In the genomic region with DNA sequence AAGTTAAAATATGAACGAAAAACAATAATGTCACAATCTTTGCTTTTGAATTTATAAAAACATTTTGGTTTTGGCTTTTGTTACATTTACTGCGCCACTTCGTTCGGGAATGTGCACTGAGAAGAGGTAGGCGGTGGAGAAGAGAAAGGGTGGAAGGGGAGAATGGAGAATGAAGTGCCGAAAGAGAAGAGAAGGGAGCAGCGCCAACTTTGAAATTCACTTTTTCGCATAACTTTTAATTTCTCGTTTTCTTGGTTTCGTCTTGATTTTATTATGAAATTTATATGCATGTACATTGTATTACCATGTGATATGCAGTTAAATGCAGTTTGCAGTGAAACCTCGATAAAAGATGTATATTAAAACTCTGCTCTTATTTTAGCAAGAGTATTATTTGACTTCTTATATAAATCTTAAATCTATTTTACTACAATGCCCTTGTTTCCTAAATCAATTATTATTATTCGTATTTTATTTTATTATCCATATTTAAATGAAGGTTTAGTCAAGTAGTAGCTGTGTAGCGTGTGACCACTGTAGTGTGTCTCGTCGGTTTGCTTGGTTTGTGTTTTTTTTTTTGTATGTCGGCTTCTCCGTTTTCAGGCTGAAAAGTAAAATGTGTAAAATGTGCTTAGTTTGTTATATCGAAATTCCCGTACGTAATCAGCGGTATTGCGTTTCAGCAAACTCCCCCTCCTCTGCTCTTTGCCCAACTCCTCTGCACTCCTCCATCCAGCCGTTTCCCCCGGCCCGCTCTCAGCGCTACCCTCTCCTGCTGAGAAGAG, we compare ENCODE assay signal across 2 fruit fly cellular contexts.
TF ChIP-seq lines count a peak whose summit lies in the region.

No protein-coding gene starts in this region.

TF ChIP-seq in whole organism, embryonic, 481 proteins besides CTCF, POLR2A, EP300 and RAD21 (continued from another document):
- TF ChIP-seq CG17328 (GFP tag; IDR thresholded peaks at IDR 0.05; lab: Robert Waterston, UW) (0 out of 2 replicates have a peak, but pooled peaks have one; percentile 11), CG18262 (tag; optimal IDR thresholded peaks at IDR 0.05; lab: Kevin White, UChicago) (peak; percentile 35), Adf1 (GFP tag; IDR thresholded peaks at IDR 0.05; lab: Robert Waterston, UW) (no peak), CG31441 (GFP tag; IDR thresholded peaks at IDR 0.05; lab: Robert Waterston, UW) (peak; percentile 40; the same call in 1 of the 2 replicates), pros (GFP tag; optimal IDR thresholded peaks at IDR 0.05; lab: Kevin White, UChicago) (no peak), CG12769 (tag; optimal IDR thresholded peaks at IDR 0.05; lab: Kevin White, UChicago) (no peak), NC2β (GFP tag; optimal IDR thresholded peaks at IDR 0.05; lab: Kevin White, UChicago) (no peak), PHDP (tag; optimal IDR thresholded peaks at IDR 0.05; lab: Kevin White, UChicago) (peak; percentile 26), zf30C (GFP tag; optimal IDR thresholded peaks at IDR 0.05; lab: Kevin White, UChicago) (no peak), CG15269 (tag; optimal IDR thresholded peaks at IDR 0.05; lab: Kevin White, UChicago) (peak; percentile 17), CG8478 (optimal IDR thresholded peaks at IDR 0.05; lab: Kevin White, UChicago) (no peak), tio (GFP tag; optimal IDR thresholded peaks at IDR 0.05; lab: Kevin White, UChicago) (no peak), sisA (GFP tag; IDR thresholded peaks at IDR 0.05; lab: Robert Waterston, UW) (0 out of 2 replicates have a peak, but pooled peaks have one; percentile 16), CG13424 (tag; optimal IDR thresholded peaks at IDR 0.05; lab: Kevin White, UChicago) (peak; percentile 7), CG6272 (GFP tag; IDR thresholded peaks at IDR 0.05; lab: Robert Waterston, UW) (no peak), CoRest (tag; optimal IDR thresholded peaks at IDR 0.05; lab: Kevin White, UChicago) (peak; percentile 25), gem (tag; optimal IDR thresholded peaks at IDR 0.05; lab: Kevin White, UChicago) (peak; percentile 63), CG2678 (tag; optimal IDR thresholded peaks at IDR 0.05; lab: Kevin White, UChicago) (peak; percentile 31), CG14965 (GFP tag; optimal IDR thresholded peaks at IDR 0.05; lab: Kevin White, UChicago; ENCODE audit: borderline replicate concordance) (no peak), CG14860 (GFP tag; IDR thresholded peaks at IDR 0.05; lab: Robert Waterston, UW; ENCODE audit: partially characterized antibody) (no peak), Oli (tag; optimal IDR thresholded peaks at IDR 0.05; lab: Kevin White, UChicago) (peak; percentile 13), CG10321 (GFP tag; IDR thresholded peaks at IDR 0.05; lab: Robert Waterston, UW) (no peak), btn (GFP tag; optimal IDR thresholded peaks at IDR 0.05; lab: Kevin White, UChicago) (no peak), Atf3 (GFP tag; optimal IDR thresholded peaks at IDR 0.05; lab: Kevin White, UChicago) (no peak), CG2712 (tag; optimal IDR thresholded peaks at IDR 0.05; lab: Kevin White, UChicago) (peak; percentile 30), fd96Cb (tag; optimal IDR thresholded peaks at IDR 0.05; lab: Kevin White, UChicago) (peak; percentile 30), Ssrp (tag; optimal IDR thresholded peaks at IDR 0.05; lab: Kevin White, UChicago) (peak; percentile 25), CG17568 (GFP tag; optimal IDR thresholded peaks at IDR 0.05; lab: Kevin White, UChicago) (no peak), CG1647 (GFP tag; optimal IDR thresholded peaks at IDR 0.05; lab: Kevin White, UChicago) (no peak), tap (tag; optimal IDR thresholded peaks at IDR 0.05; lab: Kevin White, UChicago) (no peak), CG17359 (tag; optimal IDR thresholded peaks at IDR 0.05; lab: Kevin White, UChicago) (peak; percentile 10), nmo (GFP tag; optimal IDR thresholded peaks at IDR 0.05; lab: Kevin White, UChicago) (peak; percentile 21), unpg (GFP tag; optimal IDR thresholded peaks at IDR 0.05; lab: Kevin White, UChicago) (peak; percentile 19), CHES-1-like (GFP tag; optimal IDR thresholded peaks at IDR 0.05; lab: Kevin White, UChicago) (no peak), Atf-2 (GFP tag; optimal IDR thresholded peaks at IDR 0.05; lab: Kevin White, UChicago) (no peak), eve (GFP tag; optimal IDR thresholded peaks at IDR 0.05; lab: Kevin White, UChicago) (peak in 1 of 2 experiments; percentile 17), CG14710 (tag; optimal IDR thresholded peaks at IDR 0.05; lab: Kevin White, UChicago) (peak; percentile 22), HLHmδ (GFP tag; optimal IDR thresholded peaks at IDR 0.05; lab: Kevin White, UChicago) (no peak), dmrt99B (tag; optimal IDR thresholded peaks at IDR 0.05; lab: Kevin White, UChicago) (peak; percentile 30), CG7556 (GFP tag; optimal IDR thresholded peaks at IDR 0.05; lab: Kevin White, UChicago) (peak; percentile 1), bsh (GFP tag; optimal IDR thresholded peaks at IDR 0.05; lab: Kevin White, UChicago) (peak in 1 of 2 experiments; percentile 46), GATAe (GFP tag; conservative IDR thresholded peaks at IDR 0.05; lab: Robert Waterston, UW) (no peak), D19A (tag; optimal IDR thresholded peaks at IDR 0.05; lab: Kevin White, UChicago) (peak; percentile 8), CG11723 (GFP tag; optimal IDR thresholded peaks at IDR 0.05; lab: Kevin White, UChicago) (no peak), Hr51 (GFP tag; optimal IDR thresholded peaks at IDR 0.05; lab: Kevin White, UChicago) (peak in 1 of 2 experiments; percentile 35), CG33213 (GFP tag; optimal IDR thresholded peaks at IDR 0.05; lab: Kevin White, UChicago) (no peak)

TF ChIP-seq in whole organism, prepupa, 60 proteins besides CTCF, POLR2A, EP300 and RAD21 (continued from another document):
- peak; percentile 59 for TF ChIP-seq CG3032 (tag; optimal IDR thresholded peaks at IDR 0.05; lab: Kevin White, UChicago)
- peak; percentile 28 for TF ChIP-seq cyc (GFP tag; optimal IDR thresholded peaks at IDR 0.05; lab: Kevin White, UChicago)
- peak; percentile 33 for TF ChIP-seq CG4318 (GFP tag; optimal IDR thresholded peaks at IDR 0.05; lab: Kevin White, UChicago)
- TF ChIP-seq esn (GFP tag; optimal IDR thresholded peaks at IDR 0.05; lab: Kevin White, UChicago), result peak; percentile 75
- no peak for TF ChIP-seq Gug (GFP tag; IDR thresholded peaks at IDR 0.05; lab: Robert Waterston, UW)
- peak; percentile 67 for TF ChIP-seq CG8119 (GFP tag; IDR thresholded peaks at IDR 0.05; lab: Robert Waterston, UW)
- peak; percentile 54 for TF ChIP-seq CG6276 (GFP tag; optimal IDR thresholded peaks at IDR 0.05; lab: Kevin White, UChicago)
- no peak for TF ChIP-seq CG6854 (GFP tag; optimal IDR thresholded peaks at IDR 0.05; lab: Kevin White, UChicago)
- TF ChIP-seq lz (GFP tag; optimal IDR thresholded peaks at IDR 0.05; lab: Kevin White, UChicago), result peak; percentile 58
- TF ChIP-seq CG10669 (GFP tag; optimal IDR thresholded peaks at IDR 0.05; lab: Kevin White, UChicago), result peak; percentile 28
- peak; percentile 35 for TF ChIP-seq CG11762 (GFP tag; optimal IDR thresholded peaks at IDR 0.05; lab: Kevin White, UChicago; ENCODE audit: insufficient read depth)
